Worm (Caenorhabditis elegans) whole organism, midembryonic: ENCODE results near the gene F43E2.1.

Experiments used
- T22C8.4 ChIP-seq: fragments of 200-800 bp; sonication (Bioruptor generic); IDR thresholded peaks from 2 replicates; pipeline ENCODE4 v1.3.6; 2022; ENCODE audit warnings: missing genetic modification characterization, missing compliant biosample characterization
- cog-1 ChIP-seq: sonication (generic microtip); optimal IDR thresholded peaks from 2 replicates; lab custom pipeline; 2016; ENCODE audit warnings: missing genetic modification characterization, missing compliant biosample characterization
- flt-1 ChIP-seq: fragments of 200-800 bp; sonication (Bioruptor generic); IDR thresholded peaks from 2 replicates; pipeline ENCODE4 v1.3.6; 2022; ENCODE audit warnings: missing genetic modification characterization, missing compliant biosample characterization
- klf-2 ChIP-seq: fragments of 200-800 bp; sonication (Bioruptor generic); conservative IDR thresholded peaks from 2 replicates; pipeline ENCODE4 v1.3.6; 2022; ENCODE audit warnings: missing genetic modification reagents, missing genetic modification characterization, missing compliant biosample characterization
- med-1 ChIP-seq: sonication (generic microtip); optimal IDR thresholded peaks from 2 replicates; lab custom pipeline; 2017; ENCODE audit warnings: missing genetic modification characterization, mild to moderate bottlenecking, missing compliant biosample characterization, antibody characterized with exemption, missing genetic modification reagents; ENCODE audit not compliant: insufficient read depth
- ref-1 ChIP-seq: fragments of 200-800 bp; sonication (Bioruptor generic); conservative IDR thresholded peaks from 2 replicates; pipeline ENCODE4 v1.3.6; 2022; ENCODE audit warnings: missing genetic modification reagents, missing genetic modification characterization, missing compliant biosample characterization
- tab-1 ChIP-seq: fragments of 200-800 bp; sonication (Bioruptor generic); IDR thresholded peaks from 2 replicates; pipeline ENCODE4 v1.3.6; 2022; ENCODE audit warnings: missing genetic modification characterization, missing compliant biosample characterization
- ztf-23 ChIP-seq: fragments of 200-800 bp; sonication (Bioruptor generic); IDR thresholded peaks from 2 replicates; pipeline ENCODE4 v1.3.6; 2022; ENCODE audit warnings: missing genetic modification reagents, missing genetic modification characterization, missing compliant biosample characterization
- ztf-29 ChIP-seq: fragments of 200-800 bp; sonication (Bioruptor generic); IDR thresholded peaks from 2 replicates; pipeline ENCODE4 v1.3.6; 2022; ENCODE audit warnings: missing genetic modification reagents, missing genetic modification characterization, missing compliant biosample characterization

ce11 chrII:7385442-7385841 is 10.4 kb downstream of the F43E2.1 start, which contains the start of gene sre-3:
- no peak for TF ChIP-seq cog-1 (tag; lab: Kevin White, UChicago)
- TF ChIP-seq flt-1, result no peak
- TF ChIP-seq med-1 (GFP tag; lab: Kevin White, UChicago), result no peak
- no peak for TF ChIP-seq ztf-29
- no peak for TF ChIP-seq T22C8.4 (GFP tag; lab: Robert Waterston, UW)
- no peak for TF ChIP-seq klf-2 (GFP tag; lab: Robert Waterston, UW)
- no peak for TF ChIP-seq ref-1 (GFP tag; lab: Robert Waterston, UW)
- no peak for TF ChIP-seq tab-1
- no peak for TF ChIP-seq ztf-23 (GFP tag; lab: Robert Waterston, UW)
